Fruit fly (Drosophila melanogaster): ENCODE measurements around the gene lectin-29Ca.

The lectin-29Ca gene

dm6 chr2L:8392298-8392697 lies 1.8 kb downstream of the lectin-29Ca start, which contains the start of gene CG42820:
Gene CG42820 (minus strand): TSS chr2L:8392398.
- TF ChIP-seq CG10631 (GFP tag; optimal IDR thresholded peaks at IDR 0.05) = no peak
- no peak for TF ChIP-seq esn (GFP tag; optimal IDR thresholded peaks at IDR 0.05)
- no peak for TF ChIP-seq svp (GFP tag)
- TF ChIP-seq CG9139 (GFP tag; optimal IDR thresholded peaks at IDR 0.05) = no peak
- TF ChIP-seq CG6792 (GFP tag; optimal IDR thresholded peaks at IDR 0.05) = no peak
- TF ChIP-seq Sox14 (GFP tag; optimal IDR thresholded peaks at IDR 0.05) = no peak
- TF ChIP-seq pdm3 (GFP tag; optimal IDR thresholded peaks at IDR 0.05) = no peak
- TF ChIP-seq eg (GFP tag; IDR thresholded peaks at IDR 0.05) = no peak
- TF ChIP-seq salr (GFP tag; optimal IDR thresholded peaks at IDR 0.05) = no peak
- no peak for TF ChIP-seq fd85E (GFP tag; optimal IDR thresholded peaks at IDR 0.05)
- no peak for TF ChIP-seq Sox15 (GFP tag; optimal IDR thresholded peaks at IDR 0.05)
- no peak for TF ChIP-seq fd59A (GFP tag; optimal IDR thresholded peaks at IDR 0.05)
- no peak for TF ChIP-seq Ets96B (tag; optimal IDR thresholded peaks at IDR 0.05)
- TF ChIP-seq achi (GFP tag; optimal IDR thresholded peaks at IDR 0.05) = no peak
- no peak for TF ChIP-seq Eip78C (GFP tag)

dm6 chr2L:8389231-8389630 lies 4.8 kb downstream of the lectin-29Ca start, which contains the start of gene CG42819:
Gene CG42819 (minus strand): TSS chr2L:8389331.
- TF ChIP-seq Sox15 (GFP tag; optimal IDR thresholded peaks at IDR 0.05) (no peak), Eip93F (GFP tag; optimal IDR thresholded peaks at IDR 0.05) (no peak), Sox14 (GFP tag; optimal IDR thresholded peaks at IDR 0.05) (no peak), Blimp-1 (GFP tag; optimal IDR thresholded peaks at IDR 0.05) (no peak)

- TF ChIP-seq CG8319 (GFP tag; optimal IDR thresholded peaks at IDR 0.05) (no peak), CG8632 (GFP tag; optimal IDR thresholded peaks at IDR 0.05) (no peak), topi (GFP tag; optimal IDR thresholded peaks at IDR 0.05) (no peak), CG9139 (GFP tag; optimal IDR thresholded peaks at IDR 0.05) (no peak), Eip75B (GFP tag; optimal IDR thresholded peaks at IDR 0.05) (no peak), fd59A (GFP tag; optimal IDR thresholded peaks at IDR 0.05) (no peak), CG16779 (tag; optimal IDR thresholded peaks at IDR 0.05) (no peak), eg (GFP tag; IDR thresholded peaks at IDR 0.05) (no peak), CG34406 (GFP tag; optimal IDR thresholded peaks at IDR 0.05) (no peak)
These were observed 8.2 kb downstream of the lectin-29Ca start for dm6 chr2L:8385849-8386248.

dm6 chr2L:8384985-8385519 lies 9.0 kb downstream of the lectin-29Ca start:
- TF ChIP-seq cyc (GFP tag; optimal IDR thresholded peaks at IDR 0.05) (no peak), Gug (GFP tag; IDR thresholded peaks at IDR 0.05) (no peak), CG6276 (GFP tag; optimal IDR thresholded peaks at IDR 0.05) (no peak), CG34406 (GFP tag; optimal IDR thresholded peaks at IDR 0.05) (no peak), Ets96B (tag; optimal IDR thresholded peaks at IDR 0.05) (no peak), Eip78C (GFP tag) (no peak), spab (GFP tag; optimal IDR thresholded peaks at IDR 0.05) (no peak), CG6854 (GFP tag; optimal IDR thresholded peaks at IDR 0.05) (no peak), esn (GFP tag; optimal IDR thresholded peaks at IDR 0.05) (no peak), CG16779 (tag; optimal IDR thresholded peaks at IDR 0.05) (no peak), Hr39 (GFP tag; optimal IDR thresholded peaks at IDR 0.05) (no peak), topi (GFP tag; optimal IDR thresholded peaks at IDR 0.05) (no peak)

- TF ChIP-seq CG9139 (GFP tag; optimal IDR thresholded peaks at IDR 0.05) = peak; percentile 78
- peak; percentile 91 for TF ChIP-seq Sox14 (GFP tag; optimal IDR thresholded peaks at IDR 0.05)
- peak; percentile 98 for TF ChIP-seq Eip78C (GFP tag)
- peak; percentile 83 for TF ChIP-seq Hr39 (GFP tag; optimal IDR thresholded peaks at IDR 0.05)
- TF ChIP-seq net (GFP tag; optimal IDR thresholded peaks at IDR 0.05) = peak; percentile 87
- peak; percentile 91 for TF ChIP-seq Met (GFP tag; optimal IDR thresholded peaks at IDR 0.05)
- peak; percentile 84 for TF ChIP-seq CG8319 (GFP tag; optimal IDR thresholded peaks at IDR 0.05)
- peak; percentile 86 for TF ChIP-seq CG4318 (GFP tag; optimal IDR thresholded peaks at IDR 0.05)
- peak; percentile 93 for TF ChIP-seq CG8632 (GFP tag; optimal IDR thresholded peaks at IDR 0.05)
- peak; percentile 83 for TF ChIP-seq CG6276 (GFP tag; optimal IDR thresholded peaks at IDR 0.05)
- peak; percentile 91 for TF ChIP-seq CG1621 (tag; optimal IDR thresholded peaks at IDR 0.05)
- peak; percentile 68 for TF ChIP-seq fkh (GFP tag; optimal IDR thresholded peaks at IDR 0.05)
- peak; percentile 93 for TF ChIP-seq Hr4 (GFP tag; optimal IDR thresholded peaks at IDR 0.05)
- TF ChIP-seq CG3919 (GFP tag; optimal IDR thresholded peaks at IDR 0.05) = peak; percentile 89
- peak; percentile 57 for TF ChIP-seq dac (GFP tag; optimal IDR thresholded peaks at IDR 0.05)
- peak; percentile 61 for TF ChIP-seq CG16779 (tag; optimal IDR thresholded peaks at IDR 0.05)
- peak; percentile 88 for TF ChIP-seq CG6808 (GFP tag; optimal IDR thresholded peaks at IDR 0.05)
- TF ChIP-seq ss (GFP tag; optimal IDR thresholded peaks at IDR 0.05) = peak; percentile 87 to 90
- peak; percentile 78 for TF ChIP-seq CG6854 (GFP tag; optimal IDR thresholded peaks at IDR 0.05)
- TF ChIP-seq CG10669 (GFP tag; optimal IDR thresholded peaks at IDR 0.05) = peak; percentile 91
- TF ChIP-seq CG32006 (GFP tag; optimal IDR thresholded peaks at IDR 0.05) = peak; percentile 93
- TF ChIP-seq topi (GFP tag; optimal IDR thresholded peaks at IDR 0.05) = peak; percentile 89
- peak; percentile 92 for TF ChIP-seq Gug (GFP tag; IDR thresholded peaks at IDR 0.05)
- TF ChIP-seq cyc (GFP tag; optimal IDR thresholded peaks at IDR 0.05) = peak; percentile 89
These were observed 9.9 kb downstream of the lectin-29Ca start, which contains the start of the genes Dad1 and CG13384 for dm6 chr2L:8384108-8384601. Gene Dad1 (minus strand): TSS chr2L:8384137. Gene CG13384 (plus strand): TSS chr2L:8384455.

All from whole organism, prepupa.